Fruit fly (Drosophila melanogaster) whole organism, wandering third instar larva: ENCODE results near the gene CG9411.

Experiments used
- CG9705 ChIP-seq: fragments of 200-800 bp; sonication (Bioruptor generic); optimal IDR thresholded peaks from 2 replicates; lab custom pipeline; 2018; ENCODE audit warnings: missing biosample characterization, mild to moderate bottlenecking, missing genetic modification characterization
- Dfd ChIP-seq: fragments of >200 bp; optimal IDR thresholded peaks from 2 replicates; lab custom pipeline; 2017; ENCODE audit warnings: missing biosample characterization, missing genetic modification characterization
- GATAd ChIP-seq: sonication (Bioruptor generic); optimal IDR thresholded peaks from 2 replicates; lab custom pipeline; 2016; ENCODE audit warnings: missing biosample characterization, missing genetic modification characterization
- HLH106 ChIP-seq: fragments of 200-800 bp; optimal IDR thresholded peaks from 3 replicates; lab custom pipeline; 2019; ENCODE audit warnings: missing biosample characterization, mild to moderate bottlenecking, missing genetic modification characterization, moderate library complexity
- h ChIP-seq: fragments of 200-800 bp; sonication (Bioruptor generic); optimal IDR thresholded peaks from 3 replicates; lab custom pipeline; 2016; ENCODE audit warnings: missing biosample characterization, mild to moderate bottlenecking, missing genetic modification characterization
- psq ChIP-seq: fragments of 200-800 bp; sonication (Bioruptor generic); optimal IDR thresholded peaks from 3 replicates; lab custom pipeline; 2017; ENCODE audit warnings: missing biosample characterization, mild to moderate bottlenecking, missing genetic modification characterization, moderate library complexity

DNA sequence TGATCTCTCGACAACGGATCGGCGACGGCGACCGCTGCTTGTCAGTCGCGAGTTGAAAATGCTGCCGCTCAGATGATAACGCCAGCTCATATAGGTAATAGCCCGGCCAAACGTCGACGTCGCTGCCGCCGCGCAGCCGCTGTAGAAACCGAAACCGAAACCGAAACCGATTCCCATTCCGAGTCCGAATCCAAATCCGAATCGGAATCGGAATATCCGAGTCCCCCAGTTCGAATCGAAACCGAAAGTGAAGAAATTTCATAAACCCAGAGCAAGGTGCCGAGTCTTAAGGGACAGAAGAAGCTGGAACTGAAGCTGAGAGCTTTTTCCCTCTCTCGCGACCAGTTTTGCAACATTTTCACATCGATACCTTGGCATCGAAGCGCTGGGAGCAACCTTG, at the start of gene CG9411:
- TF ChIP-seq psq (GFP tag; lab: Kevin White, UChicago) = no peak
- no peak for TF ChIP-seq GATAd (GFP tag; lab: Kevin White, UChicago)
- TF ChIP-seq CG9705 (GFP tag; lab: Kevin White, UChicago) = no peak
- no peak for TF ChIP-seq Dfd
- no peak for TF ChIP-seq h (GFP tag; lab: Kevin White, UChicago)
- TF ChIP-seq HLH106 (tag; lab: Kevin White, UChicago) = no peak
